Fruit fly (Drosophila melanogaster) whole organism, wandering third instar larva: Measurements from ENCODE around the gene CG13606.

Experiments used
- Abd-B ChIP-seq: fragments of >200 bp; optimal IDR thresholded peaks from 2 replicates; lab custom pipeline; 2017; ENCODE audit warnings: missing biosample characterization, missing genetic modification characterization
- CG32264 ChIP-seq: fragments of 200-800 bp; sonication (Bioruptor generic); optimal IDR thresholded peaks from 2 replicates; lab custom pipeline; 2016; ENCODE audit warnings: missing biosample characterization, missing genetic modification characterization
- CG9705 ChIP-seq: fragments of 200-800 bp; sonication (Bioruptor generic); optimal IDR thresholded peaks from 2 replicates; lab custom pipeline; 2018; ENCODE audit warnings: missing biosample characterization, mild to moderate bottlenecking, missing genetic modification characterization
- CrebA ChIP-seq: fragments of 200-800 bp; sonication (Bioruptor generic); optimal IDR thresholded peaks from 2 replicates; lab custom pipeline; 2016; ENCODE audit warnings: missing biosample characterization, mild to moderate bottlenecking, missing genetic modification characterization, borderline replicate concordance
- Dfd ChIP-seq: fragments of >200 bp; optimal IDR thresholded peaks from 2 replicates; lab custom pipeline; 2017; ENCODE audit warnings: missing biosample characterization, missing genetic modification characterization
- Dif ChIP-seq: fragments of 200-275, 200-300 bp; sonication (Bioruptor generic); optimal IDR thresholded peaks from 2 replicates; lab custom pipeline; 2018; ENCODE audit warnings: missing biosample characterization, missing genetic modification characterization; ENCODE audit not compliant: partially characterized antibody
- GATAd ChIP-seq: sonication (Bioruptor generic); optimal IDR thresholded peaks from 2 replicates; lab custom pipeline; 2016; ENCODE audit warnings: missing biosample characterization, missing genetic modification characterization
- HLH106 ChIP-seq: fragments of 200-800 bp; optimal IDR thresholded peaks from 3 replicates; lab custom pipeline; 2019; ENCODE audit warnings: missing biosample characterization, mild to moderate bottlenecking, missing genetic modification characterization, moderate library complexity
- Hnf4 ChIP-seq: fragments of 200-800 bp; sonication (Bioruptor generic); optimal IDR thresholded peaks from 2 replicates; lab custom pipeline; 2016; ENCODE audit warnings: missing biosample characterization, mild to moderate bottlenecking, missing genetic modification characterization
- Hr83 ChIP-seq: fragments of 200-300 bp; sonication (Bioruptor generic); optimal IDR thresholded peaks from 2 replicates; lab custom pipeline; 2016; ENCODE audit warnings: missing biosample characterization, mild to moderate bottlenecking, missing genetic modification characterization, moderate library complexity; ENCODE audit not compliant: poor library complexity, severe bottlenecking
- Jra ChIP-seq: sonication (Bioruptor generic); optimal IDR thresholded peaks from 2 replicates; lab custom pipeline; 2016; ENCODE audit warnings: missing biosample characterization, missing genetic modification characterization
- Myc ChIP-seq: fragments of >200 bp; optimal IDR thresholded peaks from 2 replicates; lab custom pipeline; 2017
- OdsH ChIP-seq: fragments of 200-800 bp; sonication (Bioruptor generic); optimal IDR thresholded peaks from 2 replicates; lab custom pipeline; 2016; ENCODE audit warnings: missing biosample characterization, mild to moderate bottlenecking, missing genetic modification characterization
- Rel ChIP-seq, 2 experiments: fragments of 200-800 bp; sonication (Bioruptor generic) in 1 of 2; optimal IDR thresholded peaks; 2 replicates in 1 of 2; 3 replicates in 1 of 2; lab custom pipeline; 2016 to 2019; ENCODE audit warnings: mild to moderate bottlenecking in 2 of 2, missing biosample characterization in 2 of 2, missing genetic modification characterization in 2 of 2, moderate library complexity in 1 of 2
- Sp1 ChIP-seq: fragments of 200-800 bp; sonication (Bioruptor generic); optimal IDR thresholded peaks from 3 replicates; lab custom pipeline; 2019; ENCODE audit warnings: missing biosample characterization, mild to moderate bottlenecking, missing genetic modification characterization, moderate library complexity
- Vsx2 ChIP-seq: fragments of 200-300, 225-300 bp; sonication (Bioruptor generic); optimal IDR thresholded peaks from 2 replicates; lab custom pipeline; 2018; ENCODE audit warnings: missing biosample characterization, missing genetic modification characterization; ENCODE audit not compliant: partially characterized antibody
- br ChIP-seq: fragments of 200-800 bp; sonication (Bioruptor generic); optimal IDR thresholded peaks from 2 replicates; lab custom pipeline; 2016; ENCODE audit warnings: missing biosample characterization, missing genetic modification characterization
- dl ChIP-seq, 2 experiments: fragments of 175-275, 200-275 bp in 1 of 2; fragments of 200-275 bp in 1 of 2; sonication (Bioruptor generic); optimal IDR thresholded peaks; lab custom pipeline; 2018; ENCODE audit warnings: mild to moderate bottlenecking in 2 of 2, missing biosample characterization in 2 of 2, missing genetic modification characterization in 2 of 2, moderate library complexity in 2 of 2; ENCODE audit not compliant: partially characterized antibody in 2 of 2, insufficient read depth in 1 of 2
- dmrt93B ChIP-seq: fragments of 200-800 bp; sonication (Bioruptor generic); optimal IDR thresholded peaks from 2 replicates; lab custom pipeline; 2018; ENCODE audit warnings: missing biosample characterization, mild to moderate bottlenecking, missing genetic modification characterization
- dsf ChIP-seq: sonication (Bioruptor generic); optimal IDR thresholded peaks from 2 replicates; lab custom pipeline; 2016; ENCODE audit warnings: missing biosample characterization, missing genetic modification characterization, borderline replicate concordance
- ey ChIP-seq: fragments of 200-800 bp; sonication (Bioruptor generic); optimal IDR thresholded peaks from 2 replicates; lab custom pipeline; 2016; ENCODE audit warnings: missing biosample characterization, missing genetic modification characterization
- foxo ChIP-seq, 2 experiments: fragments of 200-800 bp; sonication (Bioruptor generic); optimal IDR thresholded peaks; 2 replicates in 1 of 2; 3 replicates in 1 of 2; lab custom pipeline; 2016 to 2017; ENCODE audit warnings: missing biosample characterization in 2 of 2, missing genetic modification characterization in 2 of 2
- fru ChIP-seq: fragments of 200-800 bp; sonication (Bioruptor generic); optimal IDR thresholded peaks from 3 replicates; lab custom pipeline; 2016; ENCODE audit warnings: missing biosample characterization, mild to moderate bottlenecking, missing genetic modification characterization
- h ChIP-seq: fragments of 200-800 bp; sonication (Bioruptor generic); optimal IDR thresholded peaks from 3 replicates; lab custom pipeline; 2016; ENCODE audit warnings: missing biosample characterization, mild to moderate bottlenecking, missing genetic modification characterization
- lola ChIP-seq: fragments of >200 bp; optimal IDR thresholded peaks from 2 replicates; lab custom pipeline; 2017; ENCODE audit warnings: missing biosample characterization, missing genetic modification characterization
- pan ChIP-seq: fragments of >200 bp; optimal IDR thresholded peaks from 2 replicates; lab custom pipeline; 2017
- psq ChIP-seq: fragments of 200-800 bp; sonication (Bioruptor generic); optimal IDR thresholded peaks from 3 replicates; lab custom pipeline; 2017; ENCODE audit warnings: missing biosample characterization, mild to moderate bottlenecking, missing genetic modification characterization, moderate library complexity
- rgr ChIP-seq: fragments of 200-800 bp; sonication (Bioruptor generic); optimal IDR thresholded peaks from 3 replicates; lab custom pipeline; 2016; ENCODE audit warnings: missing biosample characterization, mild to moderate bottlenecking, missing genetic modification characterization
- sage ChIP-seq: fragments of 200-800 bp; sonication (Bioruptor generic); optimal IDR thresholded peaks from 2 replicates; lab custom pipeline; 2016; ENCODE audit warnings: missing biosample characterization, mild to moderate bottlenecking, missing genetic modification characterization
- sv ChIP-seq: fragments of 200-800 bp; sonication (Bioruptor generic); optimal IDR thresholded peaks from 3 replicates; lab custom pipeline; 2016; ENCODE audit warnings: missing biosample characterization, missing genetic modification characterization
- tai ChIP-seq: sonication (Bioruptor generic); optimal IDR thresholded peaks from 2 replicates; lab custom pipeline; 2016; ENCODE audit warnings: missing biosample characterization, missing genetic modification characterization
- usp ChIP-seq: fragments of >200 bp; optimal IDR thresholded peaks from 2 replicates; lab custom pipeline; 2017; ENCODE audit warnings: missing biosample characterization, missing genetic modification characterization
- woc ChIP-seq: sonication (Bioruptor generic); optimal IDR thresholded peaks from 2 replicates; lab custom pipeline; 2016; ENCODE audit warnings: missing biosample characterization, mild to moderate bottlenecking, missing genetic modification characterization

Gene CG13606

dm6 chr3R:24151924-24152809, 20.3 kb upstream of the CG13606 start, which contains the start of the genes p38a and CG6178 (continued):
- TF ChIP-seq Hnf4 (GFP tag; lab: Kevin White, UChicago) (peak; percentile 62), dl (GFP tag; optimal IDR thresholded peaks at IDR 0.05; lab: Kevin White, UChicago; ENCODE audit: insufficient read depth in 1 of 2, partially characterized antibody in 2 of 2) (no peak), h (GFP tag; lab: Kevin White, UChicago) (peak; percentile 86), pan (lab: Kevin White, UChicago) (no peak)

dm6 chr3R:24161173-24161811, 11.1 kb upstream of the CG13606 start, which contains the start of the genes Myo95E and TBC1d7:
Gene Myo95E, minus strand, starts transcription at chr3R:24161498.
Gene TBC1d7, plus strand, starts transcription at chr3R:24161727.
- TF ChIP-seq h (GFP tag; lab: Kevin White, UChicago): no peak
- TF ChIP-seq foxo (GFP tag; optimal IDR thresholded peaks at IDR 0.05; lab: Kevin White, UChicago): peak in 1 of 2 experiments; percentile 90
- peak; percentile 80 for TF ChIP-seq Hnf4 (GFP tag; lab: Kevin White, UChicago)
- TF ChIP-seq woc (GFP tag; lab: Kevin White, UChicago): peak; percentile 74
- TF ChIP-seq CrebA: no peak
- TF ChIP-seq rgr (GFP tag; lab: Kevin White, UChicago): peak; percentile 89
- no peak for TF ChIP-seq dl (GFP tag; optimal IDR thresholded peaks at IDR 0.05; lab: Kevin White, UChicago; ENCODE audit: insufficient read depth in 1 of 2, partially characterized antibody in 2 of 2)
- peak; percentile 48 for TF ChIP-seq sv (GFP tag; lab: Kevin White, UChicago)
- no peak for TF ChIP-seq sage
- TF ChIP-seq psq (GFP tag; lab: Kevin White, UChicago): peak; percentile 82
- peak; percentile 90 for TF ChIP-seq Sp1 (GFP tag; lab: Kevin White, UChicago)
- TF ChIP-seq Myc (lab: Kevin White, UChicago): no peak
- peak; percentile 47 for TF ChIP-seq Jra (GFP tag; lab: Kevin White, UChicago)
- no peak for TF ChIP-seq Vsx2 (GFP tag; lab: Kevin White, UChicago)
- peak; percentile 46 for TF ChIP-seq CG32264
- TF ChIP-seq tai (GFP tag; lab: Kevin White, UChicago): no peak
- peak; percentile 58 for TF ChIP-seq ey
- TF ChIP-seq dsf: peak; percentile 39
- no peak for TF ChIP-seq lola (GFP tag; lab: Kevin White, UChicago)
- no peak for TF ChIP-seq Rel (GFP tag; optimal IDR thresholded peaks at IDR 0.05; lab: Kevin White, UChicago)
- TF ChIP-seq Rel (tag; optimal IDR thresholded peaks at IDR 0.05; lab: Kevin White, UChicago): peak; percentile 71
- no peak for TF ChIP-seq usp (GFP tag; lab: Kevin White, UChicago)
- peak; percentile 85 for TF ChIP-seq CG9705 (GFP tag; lab: Kevin White, UChicago)
- no peak for TF ChIP-seq Dfd (GFP tag; lab: Kevin White, UChicago)
- peak; percentile 83 for TF ChIP-seq OdsH
- TF ChIP-seq Hr83 (GFP tag; lab: Kevin White, UChicago): no peak
- TF ChIP-seq fru (GFP tag; lab: Kevin White, UChicago): no peak
- peak; percentile 96 for TF ChIP-seq HLH106 (tag; lab: Kevin White, UChicago)
- TF ChIP-seq dmrt93B: peak; percentile 91
- TF ChIP-seq GATAd (GFP tag; lab: Kevin White, UChicago): no peak
- no peak for TF ChIP-seq Dif (GFP tag; lab: Kevin White, UChicago)
- TF ChIP-seq Abd-B (GFP tag; lab: Kevin White, UChicago): no peak

- TF ChIP-seq CrebA (no peak), br (GFP tag; lab: Kevin White, UChicago) (no peak), Hr83 (GFP tag; lab: Kevin White, UChicago) (no peak), Myc (lab: Kevin White, UChicago) (no peak), foxo (GFP tag; optimal IDR thresholded peaks at IDR 0.05; lab: Kevin White, UChicago) (no peak), Dfd (GFP tag; lab: Kevin White, UChicago) (no peak), Jra (GFP tag; lab: Kevin White, UChicago) (no peak), Abd-B (GFP tag; lab: Kevin White, UChicago) (no peak), HLH106 (tag; lab: Kevin White, UChicago) (no peak)
Measured at dm6 chr3R:24162774-24163555, 9.5 kb upstream of the CG13606 start, which contains the start of gene mRpS24. Gene mRpS24, minus strand, starts transcription at chr3R:24163545.
